Fruit fly (Drosophila melanogaster): ENCODE data around the gene CG11710.

dm6 chrX:20448828-20449427 lies 19.5 kb upstream of the CG11710 start, which contains the start of gene tbc:
- no peak for TF ChIP-seq Myc (optimal IDR thresholded peaks at IDR 0.05)
- no peak for TF ChIP-seq ttk (optimal IDR thresholded peaks at IDR 0.05)
- no peak for TF ChIP-seq psq (optimal IDR thresholded peaks at IDR 0.05)
- TF ChIP-seq h (optimal IDR thresholded peaks at IDR 0.05): no peak
- TF ChIP-seq insv (optimal IDR thresholded peaks at IDR 0.05): no peak
- TF ChIP-seq Sin3A (optimal IDR thresholded peaks at IDR 0.05): no peak
